Fruit fly (Drosophila melanogaster) whole organism, embryonic: Measurements from ENCODE around the gene Ocrl.

Experiments used
- CG14965 ChIP-seq: fragments of 200-800 bp; sonication (Bioruptor generic); optimal IDR thresholded peaks from 2 replicates; lab custom pipeline; 2016; ENCODE audit warnings: missing biosample characterization, missing genetic modification characterization, borderline replicate concordance
- CG15696 ChIP-seq: fragments of 200-800 bp; sonication (Bioruptor generic); optimal IDR thresholded peaks from 2 replicates; lab custom pipeline; 2019; ENCODE audit warnings: missing biosample characterization, mild to moderate bottlenecking, missing genetic modification characterization, moderate library complexity
- CG2199 ChIP-seq: fragments of 200-800 bp; sonication (Bioruptor generic); IDR thresholded peaks from 3 replicates; pipeline ENCODE4 v1.3.6; 2022; ENCODE audit warnings: missing biosample characterization, missing genetic modification characterization
- CG2889 ChIP-seq: fragments of 200-800 bp; sonication (Bioruptor generic); IDR thresholded peaks from 3 replicates; pipeline ENCODE4 v1.3.6; 2022; ENCODE audit warnings: missing biosample characterization, missing genetic modification characterization
- CG3163 ChIP-seq: fragments of 200-800 bp; sonication (Bioruptor generic); optimal IDR thresholded peaks from 3 replicates; lab custom pipeline; 2016; ENCODE audit warnings: missing biosample characterization, missing genetic modification characterization
- CG34376 ChIP-seq: fragments of 200-800 bp; sonication (Bioruptor generic); optimal IDR thresholded peaks from 2 replicates; lab custom pipeline; 2018; ENCODE audit warnings: missing biosample characterization, mild to moderate bottlenecking, missing genetic modification characterization
- CG4707 ChIP-seq: fragments of 200-800 bp; sonication (Bioruptor generic); optimal IDR thresholded peaks from 2 replicates; lab custom pipeline; 2018; ENCODE audit warnings: missing biosample characterization, mild to moderate bottlenecking, missing genetic modification characterization, moderate library complexity
- CG4730 ChIP-seq: fragments of 200-800 bp; sonication (Bioruptor generic); IDR thresholded peaks from 2 replicates; pipeline ENCODE4 v1.3.6; 2022; ENCODE audit warnings: missing biosample characterization, missing genetic modification characterization
- CG6683 ChIP-seq: fragments of 200-800 bp; sonication (Bioruptor generic); optimal IDR thresholded peaks from 2 replicates; lab custom pipeline; 2017; ENCODE audit warnings: missing biosample characterization, mild to moderate bottlenecking, missing genetic modification characterization, missing genetic modification reagents
- CG7963 ChIP-seq: fragments of 200-800 bp; sonication (Bioruptor generic); IDR thresholded peaks from 3 replicates; pipeline ENCODE4 v1.3.6; 2022; ENCODE audit warnings: missing biosample characterization, missing genetic modification characterization; ENCODE audit not compliant: partially characterized antibody
- CG7987 ChIP-seq: fragments of 200-800 bp; sonication (Bioruptor generic); optimal IDR thresholded peaks from 2 replicates; lab custom pipeline; 2018; ENCODE audit warnings: missing biosample characterization, mild to moderate bottlenecking, missing genetic modification characterization, moderate library complexity
- CG8281 ChIP-seq: fragments of 200-800 bp; sonication (Bioruptor generic); optimal IDR thresholded peaks from 2 replicates; lab custom pipeline; 2018; ENCODE audit warnings: missing biosample characterization, mild to moderate bottlenecking, missing genetic modification characterization, moderate library complexity
- CG8388 ChIP-seq: fragments of 200-800 bp; sonication (Bioruptor generic); optimal IDR thresholded peaks from 2 replicates; lab custom pipeline; 2019; ENCODE audit warnings: missing biosample characterization, mild to moderate bottlenecking, missing genetic modification characterization, moderate library complexity
- Dll ChIP-seq: fragments of 200-800 bp; sonication (Bioruptor generic); IDR thresholded peaks from 4 replicates; pipeline ENCODE4 v1.3.6; 2022; ENCODE audit warnings: missing biosample characterization, missing genetic modification characterization; ENCODE audit not compliant: partially characterized antibody
- Lim3 ChIP-seq: fragments of 200-800 bp; sonication (Bioruptor generic); IDR thresholded peaks from 2 replicates; pipeline ENCODE4 v1.3.6; 2022; ENCODE audit warnings: missing biosample characterization, missing genetic modification characterization
- Lpt ChIP-seq: fragments of >200 bp; optimal IDR thresholded peaks from 2 replicates; lab custom pipeline; 2018; ENCODE audit warnings: missing biosample characterization, missing genetic modification characterization
- MTF-1 ChIP-seq: fragments of 200-800 bp; sonication (Bioruptor generic); optimal IDR thresholded peaks from 2 replicates; lab custom pipeline; 2018; ENCODE audit warnings: missing biosample characterization, mild to moderate bottlenecking, missing genetic modification characterization, borderline replicate concordance
- Opbp ChIP-seq: fragments of 200-800 bp; sonication (Bioruptor generic); IDR thresholded peaks from 3 replicates; pipeline ENCODE4 v1.3.6; 2022; ENCODE audit warnings: missing biosample characterization, missing genetic modification characterization; ENCODE audit not compliant: partially characterized antibody
- PHDP ChIP-seq: fragments of 200-800 bp; sonication (Bioruptor generic); optimal IDR thresholded peaks from 3 replicates; lab custom pipeline; 2018; ENCODE audit warnings: missing biosample characterization, mild to moderate bottlenecking, missing genetic modification characterization, moderate library complexity
- Spps ChIP-seq: fragments of 200-800 bp; sonication (Bioruptor generic); optimal IDR thresholded peaks from 2 replicates; lab custom pipeline; 2018; ENCODE audit warnings: missing biosample characterization, mild to moderate bottlenecking, missing genetic modification characterization
- Tbp ChIP-seq: fragments of >200 bp; optimal IDR thresholded peaks from 2 replicates; lab custom pipeline; 2018; ENCODE audit warnings: missing biosample characterization, missing genetic modification characterization
- Trl ChIP-seq, 3 experiments: fragments of >200 bp in 2 of 3; fragments of 200-800 bp in 1 of 3; sonication (Bioruptor generic) in 1 of 3; optimal IDR thresholded peaks; 2 replicates in 1 of 3; 3 replicates in 2 of 3; lab custom pipeline; 2016 to 2017; ENCODE audit warnings: missing biosample characterization in 1 of 3, missing genetic modification characterization in 1 of 3
- cato ChIP-seq: fragments of 200-800 bp; sonication (Bioruptor generic); optimal IDR thresholded peaks from 2 replicates; lab custom pipeline; 2016; ENCODE audit warnings: missing biosample characterization, missing genetic modification characterization, borderline replicate concordance
- crp ChIP-seq, 2 experiments: fragments of 200-800 bp; sonication (Bioruptor generic); optimal IDR thresholded peaks; 2 replicates in 1 of 2; 3 replicates in 1 of 2; lab custom pipeline; 2017; ENCODE audit warnings: missing biosample characterization in 2 of 2, missing genetic modification characterization in 2 of 2, mild to moderate bottlenecking in 1 of 2, moderate library complexity in 1 of 2
- danr ChIP-seq: fragments of 200-800 bp; sonication (Bioruptor generic); IDR thresholded peaks from 2 replicates; pipeline ENCODE4 v1.3.6; 2022; ENCODE audit warnings: missing biosample characterization, missing genetic modification characterization
- dysf ChIP-seq: fragments of 200-800 bp; sonication (Bioruptor generic); IDR thresholded peaks from 3 replicates; pipeline ENCODE4 v1.3.6; 2022; ENCODE audit warnings: missing biosample characterization, missing genetic modification characterization
- fru ChIP-seq: fragments of >200 bp; optimal IDR thresholded peaks from 2 replicates; lab custom pipeline; 2017
- kay ChIP-seq: fragments of 200-800 bp; sonication (Bioruptor generic); optimal IDR thresholded peaks from 2 replicates; lab custom pipeline; 2016; ENCODE audit warnings: missing biosample characterization, missing genetic modification characterization
- ken ChIP-seq: fragments of 200-800 bp; sonication (Bioruptor generic); IDR thresholded peaks from 3 replicates; pipeline ENCODE4 v1.3.6; 2022; ENCODE audit warnings: missing biosample characterization, missing genetic modification characterization
- klu ChIP-seq: fragments of 200-800 bp; sonication (Bioruptor generic); IDR thresholded peaks from 2 replicates; pipeline ENCODE4 v1.3.6; 2022; ENCODE audit warnings: missing biosample characterization, missing genetic modification characterization
- knrl ChIP-seq: fragments of 200-800 bp; sonication (Bioruptor generic); IDR thresholded peaks from 3 replicates; pipeline ENCODE4 v1.3.6; 2022; ENCODE audit warnings: missing biosample characterization, missing genetic modification characterization; ENCODE audit not compliant: partially characterized antibody
- lmd ChIP-seq: fragments of 200-800 bp; sonication (Bioruptor generic); IDR thresholded peaks from 2 replicates; pipeline ENCODE4 v1.3.6; 2022; ENCODE audit warnings: missing biosample characterization, missing genetic modification characterization
- mam ChIP-seq: fragments of 200-800 bp; sonication (Bioruptor generic); optimal IDR thresholded peaks from 3 replicates; lab custom pipeline; 2016; ENCODE audit warnings: missing biosample characterization, missing genetic modification characterization
- mirr ChIP-seq: fragments of 200-800 bp; sonication (Bioruptor generic); optimal IDR thresholded peaks from 3 replicates; lab custom pipeline; 2018; ENCODE audit warnings: missing biosample characterization, mild to moderate bottlenecking, missing genetic modification characterization
- nmo ChIP-seq: fragments of 200-800 bp; sonication (Bioruptor generic); optimal IDR thresholded peaks from 2 replicates; lab custom pipeline; 2018; ENCODE audit warnings: missing biosample characterization, mild to moderate bottlenecking, missing genetic modification characterization, moderate library complexity
- pnt ChIP-seq: fragments of 200-800 bp; sonication (Bioruptor generic); optimal IDR thresholded peaks from 3 replicates; lab custom pipeline; 2016; ENCODE audit warnings: missing biosample characterization, missing genetic modification characterization
- pros ChIP-seq: fragments of 200-800 bp; sonication (Bioruptor generic); optimal IDR thresholded peaks from 3 replicates; lab custom pipeline; 2019; ENCODE audit warnings: missing biosample characterization, mild to moderate bottlenecking, missing genetic modification characterization, moderate library complexity
- pum ChIP-seq: fragments of 200-800 bp; sonication (Bioruptor generic); optimal IDR thresholded peaks from 2 replicates; lab custom pipeline; 2016; ENCODE audit warnings: missing biosample characterization, missing genetic modification characterization
- repo ChIP-seq: fragments of 200-800 bp; sonication (Bioruptor generic); optimal IDR thresholded peaks from 2 replicates; lab custom pipeline; 2016; ENCODE audit warnings: missing biosample characterization, missing genetic modification characterization
- row ChIP-seq: fragments of 200-800 bp; sonication (Bioruptor generic); IDR thresholded peaks from 3 replicates; pipeline ENCODE4 v1.3.6; 2022; ENCODE audit warnings: missing biosample characterization, missing genetic modification characterization
- salm ChIP-seq: fragments of 200-800 bp; sonication (Bioruptor generic); optimal IDR thresholded peaks from 2 replicates; lab custom pipeline; 2018; ENCODE audit warnings: missing biosample characterization, mild to moderate bottlenecking, missing genetic modification characterization
- so ChIP-seq: fragments of 200-800 bp; sonication (Bioruptor generic); IDR thresholded peaks from 3 replicates; pipeline ENCODE4 v1.3.6; 2022; ENCODE audit warnings: missing biosample characterization, missing genetic modification characterization
- sob ChIP-seq: fragments of 200-800 bp; sonication (Bioruptor generic); IDR thresholded peaks from 2 replicates; pipeline ENCODE4 v1.3.6; 2022; ENCODE audit warnings: missing biosample characterization, missing genetic modification characterization
- stc ChIP-seq: fragments of 200-800 bp; sonication (Bioruptor generic); IDR thresholded peaks from 2 replicates; pipeline ENCODE4 v1.3.6; 2022; ENCODE audit warnings: missing biosample characterization, missing genetic modification characterization
- stwl ChIP-seq: fragments of 200-800 bp; sonication (Bioruptor generic); optimal IDR thresholded peaks from 3 replicates; lab custom pipeline; 2018; ENCODE audit warnings: missing biosample characterization, mild to moderate bottlenecking, missing genetic modification characterization, moderate library complexity
- sug ChIP-seq: fragments of 200-800 bp; optimal IDR thresholded peaks from 2 replicates; lab custom pipeline; 2019; ENCODE audit warnings: missing biosample characterization, mild to moderate bottlenecking, missing genetic modification characterization, moderate library complexity
- trem ChIP-seq: fragments of 200-800 bp; optimal IDR thresholded peaks from 3 replicates; lab custom pipeline; 2019; ENCODE audit warnings: missing biosample characterization, mild to moderate bottlenecking, missing genetic modification characterization, moderate library complexity
- vvl ChIP-seq: fragments of 200-800 bp; sonication (Bioruptor generic); IDR thresholded peaks from 2 replicates; pipeline ENCODE4 v1.3.6; 2022; ENCODE audit warnings: missing biosample characterization, missing genetic modification characterization
- zen2 ChIP-seq: fragments of 200-800 bp; sonication (Bioruptor generic); IDR thresholded peaks from 3 replicates; pipeline ENCODE4 v1.3.6; 2022; ENCODE audit warnings: missing biosample characterization, missing genetic modification characterization; ENCODE audit not compliant: partially characterized antibody
- zf30C ChIP-seq: fragments of 200-800 bp; sonication (Bioruptor generic); optimal IDR thresholded peaks from 3 replicates; lab custom pipeline; 2018; ENCODE audit warnings: missing biosample characterization, mild to moderate bottlenecking, missing genetic modification characterization

The Ocrl gene

dm6 chrX:1889926-1890325 is 32.9 kb upstream of the Ocrl start, which contains the start of the genes trr and mRpL16 (continued):
- TF ChIP-seq so (GFP tag; lab: Robert Waterston, UW), result no peak
- no peak for TF ChIP-seq CG3163 (GFP tag; lab: Kevin White, UChicago)
- no peak for TF ChIP-seq cato (GFP tag; lab: Kevin White, UChicago)
- peak in 1 of 2 experiments; percentile 24 for TF ChIP-seq crp (GFP tag; optimal IDR thresholded peaks at IDR 0.05; lab: Kevin White, UChicago)
- peak; percentile 47; the same call in 1 of the 3 replicates for TF ChIP-seq dysf (GFP tag; lab: Robert Waterston, UW)
- peak; percentile 86 for TF ChIP-seq Dll (GFP tag; lab: Robert Waterston, UW)
- no peak for TF ChIP-seq CG34376 (GFP tag; lab: Kevin White, UChicago)
- TF ChIP-seq Spps (tag; lab: Kevin White, UChicago), result peak; percentile 19
- no peak for TF ChIP-seq CG8281 (tag; lab: Kevin White, UChicago)
- peak; percentile 64 for TF ChIP-seq sug (tag; lab: Kevin White, UChicago)
- no peak for TF ChIP-seq Lpt (GFP tag; lab: Kevin White, UChicago)
- peak; percentile 57 for TF ChIP-seq vvl
- peak; percentile 60 for TF ChIP-seq stwl (tag; lab: Kevin White, UChicago)
- no peak for TF ChIP-seq salm (tag; lab: Kevin White, UChicago)
- TF ChIP-seq CG7963 (GFP tag; lab: Robert Waterston, UW), result peak; percentile 40; the same call in 1 of the 3 replicates
- TF ChIP-seq MTF-1 (GFP tag; lab: Kevin White, UChicago), result no peak
- TF ChIP-seq danr, result no peak
- TF ChIP-seq fru (lab: Kevin White, UChicago), result no peak
- TF ChIP-seq Lim3 (GFP tag; lab: Robert Waterston, UW), result no peak
- TF ChIP-seq CG2889 (GFP tag; lab: Robert Waterston, UW), result no peak
- TF ChIP-seq repo (GFP tag; lab: Kevin White, UChicago), result peak; percentile 6
- no peak for TF ChIP-seq CG4707 (GFP tag; lab: Kevin White, UChicago)
- peak; percentile 16 for TF ChIP-seq mam (GFP tag; lab: Kevin White, UChicago)
- peak; percentile 33; the same call in 1 of the 2 replicates for TF ChIP-seq lmd (GFP tag; lab: Robert Waterston, UW)
- TF ChIP-seq row (GFP tag; lab: Robert Waterston, UW), result peak; percentile 74
- TF ChIP-seq mirr (GFP tag; lab: Kevin White, UChicago), result peak; percentile 40
- TF ChIP-seq sob (GFP tag; lab: Robert Waterston, UW), result peak; percentile 40; the same call in 1 of the 2 replicates
- no peak for TF ChIP-seq CG14965 (GFP tag; lab: Kevin White, UChicago)
- no peak for TF ChIP-seq zf30C (GFP tag; lab: Kevin White, UChicago)
- peak; percentile 83 for TF ChIP-seq trem (tag; lab: Kevin White, UChicago)
- no peak for TF ChIP-seq Trl (optimal IDR thresholded peaks at IDR 0.05; lab: Kevin White, UChicago)
- peak; percentile 24 for TF ChIP-seq Trl (GFP tag; optimal IDR thresholded peaks at IDR 0.05; lab: Kevin White, UChicago)
- peak; percentile 30; the same call in 1 of the 3 replicates for TF ChIP-seq zen2 (GFP tag; lab: Robert Waterston, UW)
- TF ChIP-seq CG15696 (tag; lab: Kevin White, UChicago), result peak; percentile 44
- no peak for TF ChIP-seq PHDP (tag; lab: Kevin White, UChicago)
- peak; percentile 33 for TF ChIP-seq pum (GFP tag; lab: Kevin White, UChicago)
- peak; percentile 52; the same call in 2 of the 3 replicates for TF ChIP-seq Opbp
- TF ChIP-seq CG2199 (GFP tag; lab: Robert Waterston, UW), result no peak
- TF ChIP-seq CG8388, result peak; percentile 26
- no peak for TF ChIP-seq kay (GFP tag; lab: Kevin White, UChicago)
- TF ChIP-seq knrl (GFP tag; lab: Robert Waterston, UW), result peak; percentile 80
- 0 out of 3 replicates have a peak, but pooled peaks have one; percentile 10 for TF ChIP-seq ken (GFP tag; lab: Robert Waterston, UW)
- no peak for TF ChIP-seq CG4730 (GFP tag; lab: Robert Waterston, UW)
- TF ChIP-seq nmo (GFP tag; lab: Kevin White, UChicago), result peak; percentile 75
- peak; percentile 3 for TF ChIP-seq pnt
- TF ChIP-seq CG7987, result no peak
- TF ChIP-seq pros (GFP tag; lab: Kevin White, UChicago), result no peak
- no peak for TF ChIP-seq Tbp (GFP tag; lab: Kevin White, UChicago)
- TF ChIP-seq klu (GFP tag; lab: Robert Waterston, UW), result no peak
- TF ChIP-seq stc, result no peak
- TF ChIP-seq CG6683 (GFP tag; lab: Kevin White, UChicago), result no peak
